Worm (Caenorhabditis elegans): ENCODE data around the gene T21E8.7.

T21E8.7 gene

DNA sequence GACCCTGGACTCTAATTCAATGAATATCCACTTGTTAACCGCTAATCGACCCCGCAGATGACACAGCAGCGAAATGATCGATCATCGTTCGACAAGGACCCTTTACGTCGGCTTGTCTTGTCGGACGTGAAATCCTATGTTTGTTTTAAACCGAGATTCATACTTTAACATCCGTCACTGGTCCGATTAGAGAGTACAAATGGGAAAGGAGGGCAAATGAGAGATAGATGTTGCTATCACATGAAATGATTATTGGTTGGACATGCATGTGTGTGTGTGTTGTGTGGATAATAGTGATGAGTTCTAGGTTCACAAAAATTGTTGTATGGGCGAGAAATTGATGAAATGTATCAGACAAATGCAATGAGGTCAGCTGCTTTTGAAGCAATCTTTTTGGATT, 26.4 kb downstream of the T21E8.7 start:
- no peak for TF ChIP-seq pes-1 (GFP tag; IDR thresholded peaks at IDR 0.05)
- no peak for TF ChIP-seq tbx-37 (GFP tag; conservative IDR thresholded peaks at IDR 0.05)
- no peak for TF ChIP-seq flt-1 (GFP tag; IDR thresholded peaks at IDR 0.05)
- no peak for TF ChIP-seq tra-4 (tag; optimal IDR thresholded peaks at IDR 0.05)
- no peak for TF ChIP-seq tbx-11 (GFP tag; IDR thresholded peaks at IDR 0.05)
- no peak for TF ChIP-seq hmbx-1 (tag; optimal IDR thresholded peaks at IDR 0.05)
- no peak for TF ChIP-seq B0310.2 (tag; optimal IDR thresholded peaks at IDR 0.05)
- TF ChIP-seq scrt-1 (GFP tag; IDR thresholded peaks at IDR 0.05), result no peak
- no peak for TF ChIP-seq F13C5.2 (tag; optimal IDR thresholded peaks at IDR 0.05)
- TF ChIP-seq ceh-36 (tag; optimal IDR thresholded peaks at IDR 0.05), result no peak
- TF ChIP-seq ets-7 (tag; optimal IDR thresholded peaks at IDR 0.05), result no peak
- no peak for TF ChIP-seq sea-1 (GFP tag; conservative IDR thresholded peaks at IDR 0.05)
- no peak for TF ChIP-seq ama-1 (optimal IDR thresholded peaks at IDR 0.05)
- TF ChIP-seq aly-1 (tag; optimal IDR thresholded peaks at IDR 0.05), result no peak
- no peak for TF ChIP-seq hnd-1 (tag; optimal IDR thresholded peaks at IDR 0.05)
- no peak for TF ChIP-seq ceh-13 (GFP tag; optimal IDR thresholded peaks at IDR 0.05)
- no peak for TF ChIP-seq hmg-4 (GFP tag; optimal IDR thresholded peaks at IDR 0.05)

DNA sequence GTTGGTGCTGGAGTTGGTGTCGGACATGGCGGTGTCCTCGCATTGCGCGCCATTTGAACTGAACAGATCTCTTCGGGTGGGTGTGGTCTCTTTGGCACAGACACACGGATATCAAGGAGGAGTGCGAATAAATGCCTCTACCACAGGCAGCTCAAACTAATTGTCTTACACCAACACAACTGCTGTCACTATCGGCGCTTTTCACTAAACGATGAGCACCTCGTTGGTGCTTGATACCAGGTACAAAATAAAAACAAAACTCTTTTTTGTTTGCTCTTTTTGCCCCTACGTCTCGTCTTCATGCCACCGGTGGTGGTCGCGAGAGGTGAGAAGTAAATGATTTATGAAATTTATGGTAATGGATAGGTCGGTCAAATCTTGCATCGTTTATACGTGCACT, 27.4 kb downstream of the T21E8.7 start, which contains the start of gene F47B10.8:
F47B10.8 (minus strand) TSS at position 101 of the 400 bp plus-strand sequence.
- TF ChIP-seq ets-7 (tag; optimal IDR thresholded peaks at IDR 0.05), result no peak
- TF ChIP-seq pes-1 (GFP tag; IDR thresholded peaks at IDR 0.05), result no peak
- TF ChIP-seq ceh-13 (GFP tag; optimal IDR thresholded peaks at IDR 0.05), result no peak
- TF ChIP-seq hnd-1 (tag; optimal IDR thresholded peaks at IDR 0.05), result no peak
- TF ChIP-seq aly-1 (tag; optimal IDR thresholded peaks at IDR 0.05), result no peak
- TF ChIP-seq sea-1 (GFP tag; conservative IDR thresholded peaks at IDR 0.05), result no peak

DNA sequence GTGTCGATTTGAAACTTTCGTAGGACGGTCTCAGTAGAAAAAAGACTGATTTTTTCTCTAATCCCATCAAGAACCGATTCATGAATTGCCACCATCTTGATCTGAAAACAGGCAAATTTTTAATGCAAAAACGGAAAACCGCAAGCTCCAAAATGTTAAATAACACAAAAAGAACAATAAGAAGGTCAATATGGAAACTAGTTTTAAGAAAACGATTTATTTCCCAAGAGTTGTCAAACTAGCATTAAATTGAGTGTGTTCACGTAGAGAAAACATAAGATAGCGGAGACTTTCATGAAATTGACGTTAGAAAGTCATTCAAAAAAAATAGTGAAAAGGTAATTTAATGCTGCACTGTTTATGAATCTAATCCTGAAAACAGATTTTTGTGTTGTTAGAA, 30.7 kb downstream of the T21E8.7 start, which contains the start of gene F47B10.9:
F47B10.9 (minus strand) TSS at position 101 of the 400 bp plus-strand sequence.
- TF ChIP-seq hmbx-1 (tag; optimal IDR thresholded peaks at IDR 0.05) (no peak), sea-1 (GFP tag; conservative IDR thresholded peaks at IDR 0.05) (no peak), hnd-1 (tag; optimal IDR thresholded peaks at IDR 0.05) (no peak), hmg-4 (GFP tag; optimal IDR thresholded peaks at IDR 0.05) (no peak), aly-1 (tag; optimal IDR thresholded peaks at IDR 0.05) (no peak), ceh-36 (tag; optimal IDR thresholded peaks at IDR 0.05) (no peak)

DNA sequence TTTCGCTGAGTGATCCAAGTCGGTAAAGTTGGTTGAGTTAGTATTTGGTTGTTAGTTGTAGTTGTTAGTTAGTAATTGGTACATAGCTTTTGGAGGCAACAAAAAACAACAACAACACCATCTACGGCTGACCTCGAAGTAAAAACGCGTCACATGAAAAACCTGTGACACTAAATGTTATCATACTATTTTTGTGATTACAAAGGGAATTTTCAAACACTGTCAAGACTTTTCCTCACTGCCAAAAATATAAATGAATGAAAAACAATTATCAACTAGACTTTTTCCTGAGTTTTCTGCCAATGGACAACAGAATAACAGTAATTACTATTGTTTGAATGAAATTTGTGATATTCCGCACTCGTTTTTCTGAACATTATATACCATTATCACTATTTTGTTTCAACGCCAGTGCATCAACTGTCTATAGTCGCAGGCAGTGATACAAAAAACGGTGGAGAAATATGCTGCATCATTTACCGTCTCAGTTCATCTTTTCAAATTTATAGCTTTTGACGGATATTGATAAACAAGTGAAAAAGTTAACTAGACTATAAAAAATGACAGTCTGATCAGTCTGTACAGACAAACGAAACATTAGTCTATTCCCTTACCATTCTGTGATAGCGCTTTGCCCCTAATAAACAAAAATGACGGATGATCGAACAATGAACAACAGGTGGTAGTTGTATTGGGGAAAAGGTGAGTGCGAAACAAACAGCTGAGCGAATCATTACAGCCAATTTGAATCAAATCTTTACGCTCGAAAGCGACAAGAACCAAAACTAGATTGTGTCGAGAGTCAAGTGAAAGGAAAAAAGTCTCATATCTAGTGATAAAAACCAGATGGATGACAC, 31.3 kb downstream of the T21E8.7 start:
- TF ChIP-seq ceh-13 (GFP tag; optimal IDR thresholded peaks at IDR 0.05) (no peak), pes-1 (GFP tag; IDR thresholded peaks at IDR 0.05) (no peak), hmbx-1 (tag; optimal IDR thresholded peaks at IDR 0.05) (no peak), ama-1 (optimal IDR thresholded peaks at IDR 0.05) (no peak), tra-4 (tag; optimal IDR thresholded peaks at IDR 0.05) (no peak), aly-1 (tag; optimal IDR thresholded peaks at IDR 0.05) (no peak), tbx-37 (GFP tag; conservative IDR thresholded peaks at IDR 0.05) (no peak), hmg-4 (GFP tag; optimal IDR thresholded peaks at IDR 0.05) (no peak), ets-7 (tag; optimal IDR thresholded peaks at IDR 0.05) (no peak), F13C5.2 (tag; optimal IDR thresholded peaks at IDR 0.05) (no peak), scrt-1 (GFP tag; IDR thresholded peaks at IDR 0.05) (no peak), tbx-11 (GFP tag; IDR thresholded peaks at IDR 0.05) (no peak), flt-1 (GFP tag; IDR thresholded peaks at IDR 0.05) (no peak)

DNA sequence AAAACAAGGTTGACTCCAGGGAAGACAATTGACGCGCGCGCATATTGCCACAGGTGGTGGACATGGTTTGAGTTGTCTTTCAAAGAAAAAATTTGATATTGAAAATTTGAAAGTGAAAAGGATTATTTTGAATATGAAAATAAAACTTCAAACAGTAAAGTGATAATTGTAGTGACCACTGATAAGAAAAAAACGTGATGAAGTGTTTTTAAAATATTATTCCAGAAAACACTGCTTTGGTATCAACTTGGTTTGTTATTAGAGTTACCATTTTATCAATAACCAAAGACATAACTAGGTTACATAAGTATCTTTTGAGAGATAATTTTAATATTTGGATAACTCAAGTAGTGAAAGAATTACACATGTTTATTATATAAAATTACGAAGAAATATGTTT, 32.9 kb downstream of the T21E8.7 start:
- TF ChIP-seq scrt-1 (GFP tag; IDR thresholded peaks at IDR 0.05) (no peak), tbx-37 (GFP tag; conservative IDR thresholded peaks at IDR 0.05) (no peak)

DNA sequence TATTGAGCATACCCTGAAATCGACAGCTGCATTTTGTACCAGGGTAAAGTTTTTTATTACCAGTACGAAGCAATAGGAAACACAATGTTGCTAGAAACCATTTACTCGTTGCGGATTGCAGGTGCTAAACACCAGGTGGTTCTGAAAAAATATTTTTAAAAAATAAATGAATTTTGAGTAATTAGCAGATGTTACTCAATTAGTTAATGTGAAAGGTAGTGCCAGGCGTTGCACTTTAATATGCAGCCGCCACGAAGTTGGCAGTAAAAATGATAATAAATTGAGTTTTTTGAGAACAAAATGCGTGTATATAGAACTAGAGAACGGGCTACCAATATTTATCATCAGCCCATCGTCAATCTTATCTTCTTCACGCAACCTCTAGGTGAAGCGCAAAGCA, 36.3 kb downstream of the T21E8.7 start, which contains the start of gene nstp-9:
nstp-9 (minus strand) TSS at position 101 of the 400 bp plus-strand sequence.
- TF ChIP-seq tbx-37 (GFP tag; conservative IDR thresholded peaks at IDR 0.05) (no peak), hmg-4 (GFP tag; optimal IDR thresholded peaks at IDR 0.05) (no peak), B0310.2 (tag; optimal IDR thresholded peaks at IDR 0.05) (no peak), ama-1 (optimal IDR thresholded peaks at IDR 0.05) (no peak), F13C5.2 (tag; optimal IDR thresholded peaks at IDR 0.05) (no peak)

DNA sequence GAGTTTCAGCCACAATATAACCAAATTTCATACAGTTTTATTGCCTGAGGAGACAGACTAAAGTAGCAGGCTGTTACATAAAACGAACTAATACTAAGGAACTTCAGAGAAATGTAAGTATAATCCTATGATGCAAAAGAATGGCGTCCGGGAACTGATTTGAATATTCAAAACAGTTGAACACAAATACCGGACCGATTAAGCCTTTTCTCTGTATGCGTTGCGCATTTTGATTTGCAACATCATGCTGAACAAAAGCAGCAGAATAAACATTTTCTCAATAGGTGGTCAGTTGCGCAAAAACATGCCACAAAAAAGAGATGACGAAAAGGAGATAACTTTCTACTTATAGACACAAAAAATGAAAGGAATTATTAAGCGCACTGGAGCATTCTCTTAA, 40.7 kb downstream of the T21E8.7 start:
- TF ChIP-seq tbx-37 (GFP tag; conservative IDR thresholded peaks at IDR 0.05), result no peak
- TF ChIP-seq scrt-1 (GFP tag; IDR thresholded peaks at IDR 0.05), result no peak
- no peak for TF ChIP-seq F13C5.2 (tag; optimal IDR thresholded peaks at IDR 0.05)
- TF ChIP-seq ceh-36 (tag; optimal IDR thresholded peaks at IDR 0.05), result no peak
- no peak for TF ChIP-seq sea-1 (GFP tag; conservative IDR thresholded peaks at IDR 0.05)
- TF ChIP-seq ama-1 (optimal IDR thresholded peaks at IDR 0.05), result no peak
- no peak for TF ChIP-seq B0310.2 (tag; optimal IDR thresholded peaks at IDR 0.05)
- no peak for TF ChIP-seq ceh-13 (GFP tag; optimal IDR thresholded peaks at IDR 0.05)
- no peak for TF ChIP-seq flt-1 (GFP tag; IDR thresholded peaks at IDR 0.05)
- TF ChIP-seq pes-1 (GFP tag; IDR thresholded peaks at IDR 0.05), result no peak

DNA sequence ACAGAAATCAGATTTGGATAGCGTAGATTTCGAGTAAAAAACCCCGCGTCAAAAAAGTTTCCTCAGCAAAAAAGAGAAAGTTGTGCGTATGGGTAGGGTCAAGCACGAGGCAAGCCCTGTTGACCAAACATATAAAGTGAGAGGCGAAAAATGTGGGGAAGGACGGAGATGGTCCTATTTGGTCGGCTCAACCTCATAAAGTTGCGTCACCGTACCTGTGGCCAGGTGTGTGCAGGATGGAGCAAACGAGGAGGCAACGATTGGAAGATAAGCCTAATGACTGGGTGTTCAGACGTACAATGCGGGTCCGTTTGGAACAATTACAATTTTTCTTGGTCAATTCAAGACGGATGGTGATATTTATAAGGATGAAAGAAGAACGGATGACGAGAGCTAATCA, 43.8 kb downstream of the T21E8.7 start:
- TF ChIP-seq aly-1 (tag; optimal IDR thresholded peaks at IDR 0.05), result peak; percentile 30
- no peak for TF ChIP-seq ets-7 (tag; optimal IDR thresholded peaks at IDR 0.05)

Measured in whole organism, early embryonic.